Worm (Caenorhabditis elegans): ENCODE data around the gene Y32F6B.9.

Gene Y32F6B.9

ce11 chrV:10468190-10468589 lies 10.3 kb upstream of the Y32F6B.9 start, which contains the start of gene egl-9 (continued):
- TF ChIP-seq ceh-28 (tag; optimal IDR thresholded peaks at IDR 0.05) (no peak), arid-1 (GFP tag; conservative IDR thresholded peaks at IDR 0.05) (no peak)

- TF ChIP-seq zfp-2 (tag; optimal IDR thresholded peaks at IDR 0.05), result no peak
- TF ChIP-seq nhr-25 (tag; optimal IDR thresholded peaks at IDR 0.05; ENCODE audit: borderline replicate concordance, insufficient read depth), result no peak
- no peak for TF ChIP-seq sdz-12 (GFP tag; optimal IDR thresholded peaks at IDR 0.05)
- peak in 1 of 2 experiments; percentile 95 for TF ChIP-seq unc-62 (GFP tag; optimal IDR thresholded peaks at IDR 0.05 in 1 of 2)
- TF ChIP-seq unc-62 (tag; optimal IDR thresholded peaks at IDR 0.05), result no peak
- peak in 1 of 2 experiments; percentile 55 for TF ChIP-seq daf-16 (GFP tag; optimal IDR thresholded peaks at IDR 0.05)
- no peak for TF ChIP-seq daf-16 (tag; optimal IDR thresholded peaks at IDR 0.05)
- no peak for TF ChIP-seq rbr-2 (tag; optimal IDR thresholded peaks at IDR 0.05)
- no peak for TF ChIP-seq dve-1 (tag; optimal IDR thresholded peaks at IDR 0.05; ENCODE audit: insufficient read depth)
Observed at ce11 chrV:10468709-10469108, 9.8 kb upstream of the Y32F6B.9 start.

ce11 chrV:10469845-10470244 lies 8.7 kb upstream of the Y32F6B.9 start:
- TF ChIP-seq T26A8.4 (GFP tag; IDR thresholded peaks at IDR 0.05) (no peak), ctbp-1 (GFP tag; IDR thresholded peaks at IDR 0.05) (no peak), aha-1 (tag) (peak; percentile 92)

ce11 chrV:10471007-10471406 lies 7.5 kb upstream of the Y32F6B.9 start:
- TF ChIP-seq aha-1 (tag), result peak; percentile 97
- TF ChIP-seq zfp-3 (GFP tag; conservative IDR thresholded peaks at IDR 0.05), result 0 out of 2 replicates have a peak, but pooled peaks have one; percentile 25
- TF ChIP-seq F26F4.8 (GFP tag; conservative IDR thresholded peaks at IDR 0.05), result 0 out of 2 replicates have a peak, but pooled peaks have one; percentile 31
- TF ChIP-seq nhr-42 (GFP tag; IDR thresholded peaks at IDR 0.05), result no peak
- TF ChIP-seq nhr-76 (tag; optimal IDR thresholded peaks at IDR 0.05), result no peak
- 0 out of 2 replicates have a peak, but pooled peaks have one; percentile 6 for TF ChIP-seq Y75B8A.6 (GFP tag; IDR thresholded peaks at IDR 0.05)
- TF ChIP-seq ceh-32 (tag; optimal IDR thresholded peaks at IDR 0.05; ENCODE audit: poor library complexity), result no peak
- peak in 1 of 2 experiments; percentile 23 for TF ChIP-seq hif-1 (tag; optimal IDR thresholded peaks at IDR 0.05)
- TF ChIP-seq ama-1 (optimal IDR thresholded peaks at IDR 0.05), result peak; percentile 46

ce11 chrV:10472901-10473774 lies 5.4 kb upstream of the Y32F6B.9 start:
- TF ChIP-seq egl-43 (GFP tag; IDR thresholded peaks at IDR 0.05), result no peak
- TF ChIP-seq saeg-2 (GFP tag; IDR thresholded peaks at IDR 0.05), result no peak
- peak; percentile 49 to 81 for TF ChIP-seq hif-1 (tag; optimal IDR thresholded peaks at IDR 0.05)
- TF ChIP-seq ZK337.2 (GFP tag; IDR thresholded peaks at IDR 0.05), result no peak
- peak; percentile 0 for TF ChIP-seq nhr-28 (tag; optimal IDR thresholded peaks at IDR 0.05)
- peak in 1 of 2 experiments; percentile 31 for TF ChIP-seq unc-62 (GFP tag; optimal IDR thresholded peaks at IDR 0.05 in 1 of 2)
- TF ChIP-seq unc-62 (tag; optimal IDR thresholded peaks at IDR 0.05), result no peak
- TF ChIP-seq Y5F2A.4 (GFP tag; optimal IDR thresholded peaks at IDR 0.05), result no peak
- no peak for TF ChIP-seq nhr-41 (GFP tag; IDR thresholded peaks at IDR 0.05)
- no peak for TF ChIP-seq ceh-62 (tag; optimal IDR thresholded peaks at IDR 0.05)
- peak; percentile 95 for TF ChIP-seq aha-1 (tag)
- no peak for TF ChIP-seq hlh-30 (tag; optimal IDR thresholded peaks at IDR 0.05; ENCODE audit: insufficient read depth)
- no peak for TF ChIP-seq daf-12 (tag; optimal IDR thresholded peaks at IDR 0.05)
- TF ChIP-seq fkh-10 (GFP tag; optimal IDR thresholded peaks at IDR 0.05), result no peak
- TF ChIP-seq rbr-2 (tag; optimal IDR thresholded peaks at IDR 0.05), result no peak
